Fruit fly (Drosophila melanogaster) whole organism, embryonic: ENCODE results near the gene wcy.

Experiments
- Atf3 ChIP-seq: fragments of 200-800 bp; sonication (Bioruptor generic); optimal IDR thresholded peaks from 3 replicates; lab custom pipeline; 2016; ENCODE audit warnings: missing biosample characterization, missing genetic modification characterization
- Bgb ChIP-seq: fragments of 200-800 bp; sonication (Bioruptor generic); IDR thresholded peaks from 2 replicates; pipeline ENCODE4 v1.3.6; 2022; ENCODE audit warnings: missing biosample characterization, missing genetic modification characterization; ENCODE audit not compliant: partially characterized antibody
- CG10209 ChIP-seq: fragments of 200-800 bp; sonication (Bioruptor generic); optimal IDR thresholded peaks from 3 replicates; lab custom pipeline; 2017; ENCODE audit warnings: missing biosample characterization, mild to moderate bottlenecking, missing genetic modification characterization, missing genetic modification reagents
- CG10267 ChIP-seq: fragments of 200-800 bp; sonication (Bioruptor generic); optimal IDR thresholded peaks from 2 replicates; lab custom pipeline; 2018; ENCODE audit warnings: missing biosample characterization, mild to moderate bottlenecking, missing genetic modification characterization, moderate library complexity
- CG10462 ChIP-seq: fragments of 200-800 bp; sonication (Bioruptor generic); optimal IDR thresholded peaks from 2 replicates; lab custom pipeline; 2016; ENCODE audit warnings: missing biosample characterization, missing genetic modification characterization
- CG11504 ChIP-seq: fragments of 200-800 bp; sonication (Bioruptor generic); optimal IDR thresholded peaks from 3 replicates; lab custom pipeline; 2019; ENCODE audit warnings: missing biosample characterization, mild to moderate bottlenecking, missing genetic modification characterization, moderate library complexity
- CG12659 ChIP-seq: fragments of 200-800 bp; sonication (Bioruptor generic); optimal IDR thresholded peaks from 3 replicates; lab custom pipeline; 2017; ENCODE audit warnings: mild to moderate bottlenecking, missing biosample characterization, missing genetic modification reagents, missing genetic modification characterization
- CG12942 ChIP-seq: fragments of 200-800 bp; sonication (Bioruptor generic); optimal IDR thresholded peaks from 3 replicates; lab custom pipeline; 2016; ENCODE audit warnings: missing biosample characterization, missing genetic modification characterization
- CG14441 ChIP-seq: fragments of 200-800 bp; sonication (Bioruptor generic); IDR thresholded peaks from 2 replicates; pipeline ENCODE4 v1.3.6; 2022; ENCODE audit warnings: missing biosample characterization, missing genetic modification characterization
- CG14667 ChIP-seq: fragments of 200-800 bp; sonication (Bioruptor generic); IDR thresholded peaks from 2 replicates; pipeline ENCODE4 v1.3.6; 2022; ENCODE audit warnings: missing biosample characterization, missing genetic modification characterization
- CG1603 ChIP-seq: fragments of 200-800 bp; sonication (Bioruptor generic); optimal IDR thresholded peaks from 2 replicates; lab custom pipeline; 2019; ENCODE audit warnings: missing biosample characterization, mild to moderate bottlenecking, missing genetic modification characterization, moderate library complexity
- CG17328 ChIP-seq: fragments of 200-800 bp; sonication (Bioruptor generic); IDR thresholded peaks from 2 replicates; pipeline ENCODE4 v1.3.6; 2022; ENCODE audit warnings: missing biosample characterization, missing genetic modification characterization
- CG17802 ChIP-seq: fragments of 200-800 bp; sonication (Bioruptor generic); optimal IDR thresholded peaks from 2 replicates; lab custom pipeline; 2018; ENCODE audit warnings: missing biosample characterization, mild to moderate bottlenecking, missing genetic modification characterization, moderate library complexity
- CG17912 ChIP-seq: fragments of 200-800 bp; sonication (Bioruptor generic); optimal IDR thresholded peaks from 2 replicates; lab custom pipeline; 2018; ENCODE audit warnings: missing biosample characterization, mild to moderate bottlenecking, missing genetic modification characterization
- CG18476 ChIP-seq: fragments of 200-800 bp; sonication (Bioruptor generic); optimal IDR thresholded peaks from 2 replicates; lab custom pipeline; 2016; ENCODE audit warnings: missing biosample characterization, mild to moderate bottlenecking, missing genetic modification characterization
- CG2120 ChIP-seq: fragments of 200-800 bp; sonication (Bioruptor generic); optimal IDR thresholded peaks from 3 replicates; lab custom pipeline; 2016; ENCODE audit warnings: missing biosample characterization, missing genetic modification characterization
- CG31365 ChIP-seq: fragments of 200-800 bp; sonication (Bioruptor generic); optimal IDR thresholded peaks from 2 replicates; lab custom pipeline; 2018; ENCODE audit warnings: missing biosample characterization, mild to moderate bottlenecking, missing genetic modification characterization
- CG31441 ChIP-seq: fragments of 200-800 bp; sonication (Bioruptor generic); IDR thresholded peaks from 2 replicates; pipeline ENCODE4 v1.3.6; 2022; ENCODE audit warnings: missing biosample characterization, missing genetic modification characterization
- CG32532 ChIP-seq: fragments of 200-800 bp; sonication (Bioruptor generic); IDR thresholded peaks from 2 replicates; pipeline ENCODE4 v1.3.6; 2022; ENCODE audit warnings: missing biosample characterization, missing genetic modification characterization
- CG32767 ChIP-seq: fragments of 200-800 bp; sonication (Bioruptor generic); IDR thresholded peaks from 2 replicates; pipeline ENCODE4 v1.3.6; 2022; ENCODE audit warnings: missing biosample characterization, missing genetic modification characterization
- CG6813 ChIP-seq: fragments of 200-800 bp; sonication (Bioruptor generic); optimal IDR thresholded peaks from 2 replicates; lab custom pipeline; 2017; ENCODE audit warnings: missing biosample characterization, missing genetic modification characterization, mild to moderate bottlenecking, moderate library complexity, missing genetic modification reagents
- CG7987 ChIP-seq: fragments of 200-800 bp; sonication (Bioruptor generic); optimal IDR thresholded peaks from 2 replicates; lab custom pipeline; 2018; ENCODE audit warnings: missing biosample characterization, mild to moderate bottlenecking, missing genetic modification characterization, moderate library complexity
- CG9876 ChIP-seq: fragments of 200-800 bp; sonication (Bioruptor generic); optimal IDR thresholded peaks from 2 replicates; lab custom pipeline; 2016; ENCODE audit warnings: missing biosample characterization, missing genetic modification characterization
- H15 ChIP-seq: fragments of 200-800 bp; sonication (Bioruptor generic); IDR thresholded peaks from 3 replicates; pipeline ENCODE4 v1.3.6; 2022; ENCODE audit warnings: missing biosample characterization, missing genetic modification characterization
- H2.0 ChIP-seq: fragments of 200-800 bp; sonication (Bioruptor generic); IDR thresholded peaks from 2 replicates; pipeline ENCODE4 v1.3.6; 2022; ENCODE audit warnings: missing biosample characterization, missing genetic modification characterization
- HmgD ChIP-seq: fragments of 200-800 bp; sonication (Bioruptor generic); optimal IDR thresholded peaks from 3 replicates; lab custom pipeline; 2016; ENCODE audit warnings: missing biosample characterization, missing genetic modification characterization
- Mes4 ChIP-seq: fragments of 200-800 bp; sonication (Bioruptor generic); optimal IDR thresholded peaks from 2 replicates; lab custom pipeline; 2016; ENCODE audit warnings: missing biosample characterization, missing genetic modification characterization
- NC2α ChIP-seq: fragments of 200-800 bp; sonication (Bioruptor generic); optimal IDR thresholded peaks from 2 replicates; lab custom pipeline; 2016; ENCODE audit warnings: missing biosample characterization, missing genetic modification characterization
- Taf1 ChIP-seq: fragments of 200-800 bp; sonication (Bioruptor generic); IDR thresholded peaks from 2 replicates; pipeline ENCODE4 v1.3.6; 2022; ENCODE audit warnings: missing biosample characterization, missing genetic modification characterization
- Trl ChIP-seq, 3 experiments: fragments of >200 bp in 2 of 3; fragments of 200-800 bp in 1 of 3; sonication (Bioruptor generic) in 1 of 3; optimal IDR thresholded peaks; 2 replicates in 1 of 3; 3 replicates in 2 of 3; lab custom pipeline; 2016 to 2017; ENCODE audit warnings: missing biosample characterization in 1 of 3, missing genetic modification characterization in 1 of 3
- ac ChIP-seq: fragments of 200-800 bp; sonication (Bioruptor generic); optimal IDR thresholded peaks from 3 replicates; lab custom pipeline; 2017; ENCODE audit warnings: missing biosample characterization, mild to moderate bottlenecking, missing genetic modification characterization
- amos ChIP-seq: fragments of 200-800 bp; sonication (Bioruptor generic); IDR thresholded peaks from 2 replicates; pipeline ENCODE4 v1.3.6; 2022; ENCODE audit warnings: missing biosample characterization, missing genetic modification characterization; ENCODE audit not compliant: partially characterized antibody
- bab2 ChIP-seq: fragments of 200-800 bp; sonication (Bioruptor generic); optimal IDR thresholded peaks from 2 replicates; lab custom pipeline; 2016; ENCODE audit warnings: missing biosample characterization, missing genetic modification characterization
- cg ChIP-seq: fragments of 200-800 bp; sonication (Bioruptor generic); optimal IDR thresholded peaks from 3 replicates; lab custom pipeline; 2019; ENCODE audit warnings: missing biosample characterization, mild to moderate bottlenecking, missing genetic modification characterization, moderate library complexity
- dan ChIP-seq: fragments of 200-800 bp; sonication (Bioruptor generic); IDR thresholded peaks from 2 replicates; pipeline ENCODE4 v1.3.6; 2022; ENCODE audit warnings: missing biosample characterization, missing genetic modification characterization
- fd64A ChIP-seq: fragments of 200-800 bp; sonication (Bioruptor generic); optimal IDR thresholded peaks from 3 replicates; lab custom pipeline; 2018; ENCODE audit warnings: missing biosample characterization, mild to moderate bottlenecking, missing genetic modification characterization
- gt ChIP-seq: fragments of 200-800 bp; sonication (Bioruptor generic); IDR thresholded peaks from 2 replicates; pipeline ENCODE4 v1.3.6; 2022; ENCODE audit warnings: missing biosample characterization, missing genetic modification characterization
- jing ChIP-seq: fragments of 200-800 bp; sonication (Bioruptor generic); optimal IDR thresholded peaks from 2 replicates; lab custom pipeline; 2018; ENCODE audit warnings: missing biosample characterization, mild to moderate bottlenecking, missing genetic modification characterization
- lilli ChIP-seq: fragments of 200-800 bp; sonication (Bioruptor generic); optimal IDR thresholded peaks from 3 replicates; lab custom pipeline; 2016; ENCODE audit warnings: missing biosample characterization, missing genetic modification characterization
- phol ChIP-seq: fragments of 200-800 bp; sonication (Bioruptor generic); optimal IDR thresholded peaks from 3 replicates; lab custom pipeline; 2018; ENCODE audit warnings: missing biosample characterization, mild to moderate bottlenecking, missing genetic modification characterization, moderate library complexity
- repo ChIP-seq: fragments of 200-800 bp; sonication (Bioruptor generic); optimal IDR thresholded peaks from 2 replicates; lab custom pipeline; 2016; ENCODE audit warnings: missing biosample characterization, missing genetic modification characterization
- row ChIP-seq: fragments of 200-800 bp; sonication (Bioruptor generic); IDR thresholded peaks from 3 replicates; pipeline ENCODE4 v1.3.6; 2022; ENCODE audit warnings: missing biosample characterization, missing genetic modification characterization
- stwl ChIP-seq: fragments of 200-800 bp; sonication (Bioruptor generic); optimal IDR thresholded peaks from 3 replicates; lab custom pipeline; 2018; ENCODE audit warnings: missing biosample characterization, mild to moderate bottlenecking, missing genetic modification characterization, moderate library complexity
- tap ChIP-seq: fragments of 200-800 bp; optimal IDR thresholded peaks from 3 replicates; lab custom pipeline; 2019; ENCODE audit warnings: missing biosample characterization, mild to moderate bottlenecking, missing genetic modification characterization, moderate library complexity
- tgo ChIP-seq: fragments of 200-800 bp; sonication (Bioruptor generic); IDR thresholded peaks from 3 replicates; pipeline ENCODE4 v1.3.6; 2022; ENCODE audit warnings: missing biosample characterization, missing genetic modification characterization
- trh ChIP-seq: fragments of 200-800 bp; sonication (Bioruptor generic); optimal IDR thresholded peaks from 2 replicates; lab custom pipeline; 2016; ENCODE audit warnings: missing biosample characterization, missing genetic modification characterization
- unpg ChIP-seq: fragments of 200-800 bp; sonication (Bioruptor generic); optimal IDR thresholded peaks from 3 replicates; lab custom pipeline; 2018; ENCODE audit warnings: missing biosample characterization, mild to moderate bottlenecking, missing genetic modification characterization, moderate library complexity
- vfl ChIP-seq: fragments of 200-800 bp; sonication (Bioruptor generic); optimal IDR thresholded peaks from 2 replicates; lab custom pipeline; 2016; ENCODE audit warnings: missing biosample characterization, missing genetic modification characterization

The wcy gene

dm6 chrX:17091062-17091904 lies 13.6 kb upstream of the wcy start, which contains the start of the genes CG16700 and CG4991 (continued):
- TF ChIP-seq CG2120 (GFP tag; lab: Kevin White, UChicago) (peak; percentile 63), CG11504 (tag; lab: Kevin White, UChicago) (peak; percentile 90), phol (tag; lab: Kevin White, UChicago) (peak; percentile 88), Taf1 (GFP tag; lab: Robert Waterston, UW) (peak; percentile 39; the same call in 1 of the 2 replicates), lilli (GFP tag; lab: Kevin White, UChicago) (peak; percentile 42), CG17802 (no peak), CG1603 (tag; lab: Kevin White, UChicago) (no peak), CG31441 (GFP tag; lab: Robert Waterston, UW) (peak; percentile 91), tgo (GFP tag; lab: Robert Waterston, UW) (peak; percentile 76), CG9876 (no peak), Bgb (GFP tag; lab: Robert Waterston, UW) (no peak), dan (GFP tag; lab: Robert Waterston, UW) (no peak), H15 (GFP tag; lab: Robert Waterston, UW) (peak; percentile 59; the same call in 1 of the 3 replicates), vfl (GFP tag; lab: Kevin White, UChicago) (no peak), CG17328 (GFP tag; lab: Robert Waterston, UW) (0 out of 2 replicates have a peak, but pooled peaks have one; percentile 21), Trl (optimal IDR thresholded peaks at IDR 0.05; lab: Kevin White, UChicago) (peak; percentile 35 to 38), Trl (GFP tag; optimal IDR thresholded peaks at IDR 0.05; lab: Kevin White, UChicago) (no peak), trh (GFP tag; lab: Kevin White, UChicago) (peak; percentile 12), fd64A (GFP tag; lab: Kevin White, UChicago) (no peak), Mes4 (no peak), CG7987 (no peak), gt (GFP tag; lab: Robert Waterston, UW) (no peak; the same call in 1 of the 2 replicates), stwl (tag; lab: Kevin White, UChicago) (no peak), CG10267 (peak; percentile 79), CG14667 (peak; percentile 59; the same call in 1 of the 2 replicates), amos (GFP tag; lab: Robert Waterston, UW) (no peak), CG17912 (no peak), repo (no peak), CG12659 (GFP tag; lab: Kevin White, UChicago) (peak; percentile 87), HmgD (GFP tag; lab: Kevin White, UChicago) (no peak), CG18476 (GFP tag; lab: Kevin White, UChicago) (peak; percentile 43), CG10462 (GFP tag; lab: Kevin White, UChicago) (peak; percentile 42), CG32532 (GFP tag; lab: Robert Waterston, UW) (peak; percentile 79), H2.0 (GFP tag; lab: Robert Waterston, UW) (peak; percentile 51; the same call in 1 of the 2 replicates), Atf3 (GFP tag; lab: Kevin White, UChicago) (no peak), NC2α (GFP tag; lab: Kevin White, UChicago) (no peak), CG32767 (peak; percentile 70; the same call in 1 of the 2 replicates), CG10209 (GFP tag; lab: Kevin White, UChicago) (peak; percentile 80), bab2 (GFP tag; lab: Kevin White, UChicago) (peak; percentile 43), unpg (GFP tag; lab: Kevin White, UChicago) (peak; percentile 69), row (GFP tag; lab: Robert Waterston, UW) (peak; percentile 83), CG14441 (GFP tag; lab: Robert Waterston, UW) (peak; percentile 67), CG6813 (GFP tag; lab: Kevin White, UChicago) (peak; percentile 66), cg (no peak), ac (GFP tag; lab: Kevin White, UChicago) (no peak), tap (tag; lab: Kevin White, UChicago) (peak; percentile 65), CG12942 (GFP tag; lab: Kevin White, UChicago) (peak; percentile 48), CG31365 (tag; lab: Kevin White, UChicago) (no peak), jing (no peak)
